Fruit fly (Drosophila melanogaster) whole organism, embryonic: ENCODE data around the gene Dr.

Experiments
- CG10979 ChIP-seq: fragments of 200-800 bp; sonication (Bioruptor generic); optimal IDR thresholded peaks from 2 replicates; lab custom pipeline; 2018; ENCODE audit warnings: missing biosample characterization, mild to moderate bottlenecking, missing genetic modification characterization, moderate library complexity
- CG12236 ChIP-seq: fragments of 200-800 bp; sonication (Bioruptor generic); optimal IDR thresholded peaks from 2 replicates; lab custom pipeline; 2016; ENCODE audit warnings: missing biosample characterization, missing genetic modification characterization
- CG12391 ChIP-seq: fragments of 200-800 bp; sonication (Bioruptor generic); optimal IDR thresholded peaks from 3 replicates; lab custom pipeline; 2018; ENCODE audit warnings: missing biosample characterization, mild to moderate bottlenecking, missing genetic modification characterization, moderate library complexity
- CG14014 ChIP-seq: fragments of 200-800 bp; sonication (Bioruptor generic); IDR thresholded peaks from 2 replicates; pipeline ENCODE4 v1.3.6; 2022; ENCODE audit warnings: missing biosample characterization, missing genetic modification characterization
- CG15269 ChIP-seq: fragments of 200-800 bp; sonication (Bioruptor generic); optimal IDR thresholded peaks from 2 replicates; lab custom pipeline; 2018; ENCODE audit warnings: missing biosample characterization, mild to moderate bottlenecking, missing genetic modification characterization, moderate library complexity
- CG1603 ChIP-seq: fragments of 200-800 bp; sonication (Bioruptor generic); optimal IDR thresholded peaks from 2 replicates; lab custom pipeline; 2019; ENCODE audit warnings: missing biosample characterization, mild to moderate bottlenecking, missing genetic modification characterization, moderate library complexity
- CG17385 ChIP-seq: fragments of 200-800 bp; sonication (Bioruptor generic); optimal IDR thresholded peaks from 3 replicates; lab custom pipeline; 2018; ENCODE audit warnings: missing biosample characterization, mild to moderate bottlenecking, missing genetic modification characterization
- CG1792 ChIP-seq: fragments of 200-800 bp; sonication (Bioruptor generic); optimal IDR thresholded peaks from 2 replicates; lab custom pipeline; 2016; ENCODE audit warnings: missing biosample characterization, missing genetic modification characterization
- CG18262 ChIP-seq: fragments of 200-800 bp; optimal IDR thresholded peaks from 3 replicates; lab custom pipeline; 2019; ENCODE audit warnings: missing biosample characterization, mild to moderate bottlenecking, missing genetic modification characterization, moderate library complexity
- CG2129 ChIP-seq: fragments of 200-800 bp; sonication (Bioruptor generic); IDR thresholded peaks from 2 replicates; pipeline ENCODE4 v1.3.6; 2022; ENCODE audit warnings: missing biosample characterization, missing genetic modification characterization; ENCODE audit not compliant: partially characterized antibody
- CG2199 ChIP-seq: fragments of 200-800 bp; sonication (Bioruptor generic); IDR thresholded peaks from 3 replicates; pipeline ENCODE4 v1.3.6; 2022; ENCODE audit warnings: missing biosample characterization, missing genetic modification characterization
- CG2678 ChIP-seq: fragments of 200-800 bp; sonication (Bioruptor generic); optimal IDR thresholded peaks from 3 replicates; lab custom pipeline; 2019; ENCODE audit warnings: missing biosample characterization, mild to moderate bottlenecking, missing genetic modification characterization, moderate library complexity
- CG30020 ChIP-seq: fragments of 200-800 bp; optimal IDR thresholded peaks from 2 replicates; lab custom pipeline; 2019; ENCODE audit warnings: missing biosample characterization, mild to moderate bottlenecking, missing genetic modification characterization, moderate library complexity
- CG30431 ChIP-seq: fragments of 200-800 bp; sonication (Bioruptor generic); optimal IDR thresholded peaks from 2 replicates; lab custom pipeline; 2017; ENCODE audit warnings: missing biosample characterization, missing genetic modification characterization
- CG4404 ChIP-seq: fragments of 200-800 bp; sonication (Bioruptor generic); IDR thresholded peaks from 2 replicates; pipeline ENCODE4 v1.3.6; 2022; ENCODE audit warnings: missing biosample characterization, missing genetic modification characterization
- CG6654 ChIP-seq: fragments of 200-800 bp; sonication (Bioruptor generic); optimal IDR thresholded peaks from 2 replicates; lab custom pipeline; 2017; ENCODE audit warnings: missing biosample characterization, mild to moderate bottlenecking, missing genetic modification characterization
- CG6689 ChIP-seq: fragments of 200-800 bp; sonication (Bioruptor generic); IDR thresholded peaks from 2 replicates; pipeline ENCODE4 v1.3.6; 2022; ENCODE audit warnings: missing biosample characterization, missing genetic modification characterization
- CG6854 ChIP-seq: fragments of 200-800 bp; sonication (Bioruptor generic); optimal IDR thresholded peaks from 3 replicates; lab custom pipeline; 2017; ENCODE audit warnings: missing biosample characterization, mild to moderate bottlenecking, missing genetic modification characterization
- Camta ChIP-seq: fragments of 200-800 bp; sonication (Bioruptor generic); optimal IDR thresholded peaks from 2 replicates; lab custom pipeline; 2016; ENCODE audit warnings: missing biosample characterization, missing genetic modification characterization
- CrebB ChIP-seq: fragments of 200-800 bp; sonication (Bioruptor generic); optimal IDR thresholded peaks from 3 replicates; lab custom pipeline; 2018; ENCODE audit warnings: missing biosample characterization, mild to moderate bottlenecking, missing genetic modification characterization
- Deaf1 ChIP-seq: fragments of 200-800 bp; optimal IDR thresholded peaks from 3 replicates; lab custom pipeline; 2019; ENCODE audit warnings: missing biosample characterization, mild to moderate bottlenecking, missing genetic modification characterization, moderate library complexity
- E2f2 ChIP-seq: fragments of 200-800 bp; sonication (Bioruptor generic); IDR thresholded peaks from 2 replicates; pipeline ENCODE4 v1.3.6; 2022; ENCODE audit warnings: missing biosample characterization, missing genetic modification characterization
- Ets65A ChIP-seq: fragments of 200-800 bp; sonication (Bioruptor generic); peaks from one replicate; lab custom pipeline; 2016; ENCODE audit warnings: missing biosample characterization, missing genetic modification characterization
- H15 ChIP-seq: fragments of 200-800 bp; sonication (Bioruptor generic); IDR thresholded peaks from 3 replicates; pipeline ENCODE4 v1.3.6; 2022; ENCODE audit warnings: missing biosample characterization, missing genetic modification characterization
- Hand ChIP-seq: fragments of 200-800 bp; sonication (Bioruptor generic); optimal IDR thresholded peaks from 2 replicates; lab custom pipeline; 2017; ENCODE audit warnings: mild to moderate bottlenecking, missing biosample characterization, missing genetic modification reagents, missing genetic modification characterization
- MESR4 ChIP-seq: fragments of 200-800 bp; sonication (Bioruptor generic); optimal IDR thresholded peaks from 2 replicates; lab custom pipeline; 2018; ENCODE audit warnings: missing biosample characterization, mild to moderate bottlenecking, missing genetic modification characterization, moderate library complexity
- Oaz ChIP-seq: fragments of 200-800 bp; sonication (Bioruptor generic); IDR thresholded peaks from 2 replicates; pipeline ENCODE4 v1.3.6; 2022; ENCODE audit warnings: missing biosample characterization, missing genetic modification characterization
- Xbp1 ChIP-seq: fragments of 200-800 bp; sonication (Bioruptor generic); optimal IDR thresholded peaks from 3 replicates; lab custom pipeline; 2016; ENCODE audit warnings: missing biosample characterization, mild to moderate bottlenecking, missing genetic modification characterization
- Xrp1 ChIP-seq: fragments of 200-800 bp; sonication (Bioruptor generic); IDR thresholded peaks from 2 replicates; pipeline ENCODE4 v1.3.6; 2022; ENCODE audit warnings: missing biosample characterization, missing genetic modification characterization
- abd-A ChIP-seq: fragments of 200-800 bp; sonication (Bioruptor generic); optimal IDR thresholded peaks from 3 replicates; lab custom pipeline; 2019; ENCODE audit warnings: missing biosample characterization, mild to moderate bottlenecking, missing genetic modification characterization, moderate library complexity
- al ChIP-seq: fragments of 200-800 bp; sonication (Bioruptor generic); IDR thresholded peaks from 2 replicates; pipeline ENCODE4 v1.3.6; 2022; ENCODE audit warnings: missing biosample characterization, missing genetic modification characterization
- ash1 ChIP-seq: fragments of 200-800 bp; sonication (Bioruptor generic); optimal IDR thresholded peaks from 2 replicates; lab custom pipeline; 2018; ENCODE audit warnings: missing biosample characterization, mild to moderate bottlenecking, missing genetic modification characterization
- az2 ChIP-seq: fragments of 200-800 bp; sonication (Bioruptor generic); optimal IDR thresholded peaks from 3 replicates; lab custom pipeline; 2016; ENCODE audit warnings: missing biosample characterization, missing genetic modification characterization
- bbx ChIP-seq: fragments of 200-800 bp; sonication (Bioruptor generic); IDR thresholded peaks from 2 replicates; pipeline ENCODE4 v1.3.6; 2022; ENCODE audit warnings: missing biosample characterization, missing genetic modification characterization; ENCODE audit not compliant: partially characterized antibody
- dmrt11E ChIP-seq: fragments of 200-800 bp; sonication (Bioruptor generic); optimal IDR thresholded peaks from 3 replicates; lab custom pipeline; 2018; ENCODE audit warnings: missing biosample characterization, mild to moderate bottlenecking, missing genetic modification characterization, moderate library complexity
- gem ChIP-seq: fragments of 200-800 bp; sonication (Bioruptor generic); optimal IDR thresholded peaks from 2 replicates; lab custom pipeline; 2019; ENCODE audit warnings: missing biosample characterization, mild to moderate bottlenecking, missing genetic modification characterization, moderate library complexity
- hkb ChIP-seq, 2 experiments: fragments of 200-800 bp in 1 of 2; fragments of >200 bp in 1 of 2; sonication (Bioruptor generic) in 1 of 2; IDR thresholded peaks in 1 of 2; optimal IDR thresholded peaks in 1 of 2; 2 replicates each; pipeline versions ENCODE4 v1.3.6 to Lab custom; 2017 to 2022; ENCODE audit warnings: missing biosample characterization in 1 of 2, missing genetic modification characterization in 1 of 2
- lola ChIP-seq, 3 experiments: fragments of >200 bp in 2 of 3; fragments of 200-800 bp in 1 of 3; sonication (Bioruptor generic) in 1 of 3; optimal IDR thresholded peaks; 2 replicates each; lab custom pipeline; 2017 to 2019; ENCODE audit warnings: missing biosample characterization in 3 of 3, missing genetic modification characterization in 3 of 3, mild to moderate bottlenecking in 1 of 3, moderate library complexity in 1 of 3
- mirr ChIP-seq: fragments of 200-800 bp; sonication (Bioruptor generic); optimal IDR thresholded peaks from 3 replicates; lab custom pipeline; 2018; ENCODE audit warnings: missing biosample characterization, mild to moderate bottlenecking, missing genetic modification characterization
- phol ChIP-seq: fragments of 200-800 bp; sonication (Bioruptor generic); optimal IDR thresholded peaks from 3 replicates; lab custom pipeline; 2018; ENCODE audit warnings: missing biosample characterization, mild to moderate bottlenecking, missing genetic modification characterization, moderate library complexity
- sens-2 ChIP-seq: fragments of 200-800 bp; sonication (Bioruptor generic); IDR thresholded peaks from 2 replicates; pipeline ENCODE4 v1.3.6; 2022; ENCODE audit warnings: missing biosample characterization, missing genetic modification characterization
- z ChIP-seq: fragments of 200-800 bp; sonication (Bioruptor generic); IDR thresholded peaks from 3 replicates; pipeline ENCODE4 v1.3.6; 2022; ENCODE audit warnings: missing biosample characterization, missing genetic modification characterization

Dr gene

DNA sequence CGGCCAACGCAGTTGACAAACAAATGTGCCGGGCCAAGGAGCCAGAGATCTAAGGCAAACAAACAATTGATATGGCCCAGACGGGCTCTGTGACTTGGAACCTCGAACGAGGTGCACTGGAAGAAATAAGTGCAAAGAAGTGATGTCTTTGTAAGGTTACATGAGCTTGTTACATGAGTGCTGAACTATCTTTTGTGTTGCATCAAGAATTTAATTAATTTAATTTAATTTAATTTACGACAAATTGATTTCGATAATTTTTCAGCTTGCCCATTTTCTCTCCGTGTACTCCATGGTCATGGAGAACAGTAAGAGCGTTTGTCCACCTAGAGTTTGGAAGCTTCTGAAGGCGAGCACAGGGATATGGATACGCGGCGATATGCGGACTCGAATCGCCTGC is 6.2 kb upstream of the Dr start (continued):
- TF ChIP-seq sens-2 (GFP tag; lab: Robert Waterston, UW) = 0 out of 2 replicates have a peak, but pooled peaks have one; percentile 18
- TF ChIP-seq dmrt11E (tag; lab: Kevin White, UChicago) = peak; percentile 68
- TF ChIP-seq CG6689 (GFP tag; lab: Robert Waterston, UW) = no peak
- no peak for TF ChIP-seq al
- TF ChIP-seq CG2678 (tag; lab: Kevin White, UChicago) = no peak
- TF ChIP-seq az2 (GFP tag; lab: Kevin White, UChicago) = peak; percentile 14
- TF ChIP-seq CG10979 (tag; lab: Kevin White, UChicago) = peak; percentile 39
- TF ChIP-seq phol = peak; percentile 27
- peak; percentile 47 for TF ChIP-seq Xrp1 (GFP tag; lab: Robert Waterston, UW)
- TF ChIP-seq CG4404 (GFP tag; lab: Robert Waterston, UW) = peak; percentile 25; the same call in 1 of the 2 replicates
- TF ChIP-seq CG12391 (tag; lab: Kevin White, UChicago) = peak; percentile 11
- TF ChIP-seq ash1 (GFP tag; lab: Kevin White, UChicago) = no peak
- TF ChIP-seq CG30431 (GFP tag; lab: Kevin White, UChicago) = peak; percentile 26
- TF ChIP-seq CG1603 (tag; lab: Kevin White, UChicago) = peak; percentile 53
- TF ChIP-seq CG6854 (GFP tag; lab: Kevin White, UChicago) = no peak
- TF ChIP-seq CG18262 (tag; lab: Kevin White, UChicago) = peak; percentile 16
- TF ChIP-seq lola (GFP tag; optimal IDR thresholded peaks at IDR 0.05; lab: Kevin White, UChicago) = peak in 1 of 3 experiments; percentile 11
- TF ChIP-seq gem (tag; lab: Kevin White, UChicago) = peak; percentile 16

DNA sequence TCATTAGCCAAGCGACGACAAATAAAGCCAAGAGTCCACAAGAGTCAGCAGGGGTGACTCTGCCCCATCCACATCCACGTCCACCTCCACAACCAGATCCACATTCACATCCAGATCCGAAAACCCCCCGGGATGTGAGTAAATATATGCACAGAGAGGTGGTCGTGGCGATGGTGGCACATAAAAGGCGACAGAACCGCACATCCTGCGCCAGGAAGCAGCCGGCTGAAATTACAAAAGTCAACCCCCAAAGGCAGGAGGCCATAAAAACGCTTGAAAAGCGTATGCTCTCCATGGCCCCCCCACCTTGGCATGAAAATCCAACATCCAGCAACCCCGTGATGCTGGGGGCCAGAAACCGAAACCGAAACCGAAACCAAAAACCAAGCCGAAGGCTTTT is 5.5 kb upstream of the Dr start:
- no peak for TF ChIP-seq CG4404 (GFP tag; lab: Robert Waterston, UW)
- TF ChIP-seq Ets65A = peak; percentile 70
- no peak for TF ChIP-seq CrebB (tag; lab: Kevin White, UChicago)
- no peak for TF ChIP-seq CG12236 (GFP tag; lab: Kevin White, UChicago)
- no peak for TF ChIP-seq CG15269 (tag; lab: Kevin White, UChicago)
- TF ChIP-seq CG2199 (GFP tag; lab: Robert Waterston, UW) = no peak
- TF ChIP-seq H15 (GFP tag; lab: Robert Waterston, UW) = no peak
- no peak for TF ChIP-seq CG17385
- TF ChIP-seq CG1792 (GFP tag; lab: Kevin White, UChicago) = no peak
- TF ChIP-seq CG2129 = no peak
- TF ChIP-seq mirr = no peak
- no peak for TF ChIP-seq bbx (GFP tag; lab: Robert Waterston, UW)
- no peak for TF ChIP-seq Hand (GFP tag; lab: Kevin White, UChicago)
- no peak for TF ChIP-seq CG30020 (tag; lab: Kevin White, UChicago)
- TF ChIP-seq Deaf1 (tag; lab: Kevin White, UChicago) = peak; percentile 45
- TF ChIP-seq MESR4 (GFP tag; lab: Kevin White, UChicago) = no peak
- TF ChIP-seq Oaz (GFP tag; lab: Robert Waterston, UW) = no peak
- TF ChIP-seq CG14014 (GFP tag; lab: Robert Waterston, UW) = no peak
- TF ChIP-seq CG6654 (GFP tag; lab: Kevin White, UChicago) = no peak
- TF ChIP-seq Camta (GFP tag; lab: Kevin White, UChicago) = no peak
- no peak for TF ChIP-seq z (GFP tag; lab: Robert Waterston, UW)
- no peak for TF ChIP-seq E2f2 (GFP tag; lab: Robert Waterston, UW)
- peak; percentile 77 for TF ChIP-seq abd-A (tag; lab: Kevin White, UChicago)
- no peak for TF ChIP-seq hkb (optimal IDR thresholded peaks at IDR 0.05; lab: Kevin White, UChicago)
- no peak for TF ChIP-seq hkb (GFP tag; IDR thresholded peaks at IDR 0.05; lab: Robert Waterston, UW)
- TF ChIP-seq Xbp1 = no peak
- TF ChIP-seq, all 482 proteins: peak for 3
